Worm (Caenorhabditis elegans) whole organism, young adult: ENCODE measurements around the gene dnj-9.

ENCODE experiments used
- athp-1 ChIP-seq: sonication (generic microtip); optimal IDR thresholded peaks from 2 replicates; lab custom pipeline; 2017; ENCODE audit warnings: mild to moderate bottlenecking, missing genetic modification characterization, missing compliant biosample characterization
- cebp-1 ChIP-seq, 2 experiments: fragments of 200-800 bp in 1 of 2; sonication (Bioruptor generic) in 1 of 2; sonication (generic microtip) in 1 of 2; IDR thresholded peaks in 1 of 2; optimal IDR thresholded peaks in 1 of 2; 2 replicates each; pipeline versions ENCODE4 v1.3.6 to Lab custom; 2017 to 2022; ENCODE audit warnings: missing compliant biosample characterization in 2 of 2, missing genetic modification characterization in 2 of 2, mild to moderate bottlenecking in 1 of 2, missing genetic modification reagents in 1 of 2, moderate library complexity in 1 of 2
- ceh-79 ChIP-seq: sonication (generic microtip); optimal IDR thresholded peaks from 2 replicates; lab custom pipeline; 2017; ENCODE audit warnings: mild to moderate bottlenecking, missing genetic modification characterization, missing compliant biosample characterization
- egl-44 ChIP-seq: fragments of 200-800 bp; sonication (Bioruptor generic); IDR thresholded peaks from 2 replicates; pipeline ENCODE4 v1.3.6; 2022; ENCODE audit warnings: missing genetic modification reagents, missing genetic modification characterization, missing compliant biosample characterization
- ets-4 ChIP-seq: fragments of 200-800 bp; sonication (Bioruptor generic); optimal IDR thresholded peaks from 2 replicates; lab custom pipeline; 2018; ENCODE audit warnings: mild to moderate bottlenecking, missing genetic modification characterization, missing compliant biosample characterization
- lag-1 ChIP-seq: fragments of 200-800 bp; sonication (Bioruptor generic); IDR thresholded peaks from 2 replicates; pipeline ENCODE4 v1.3.6; 2022; ENCODE audit warnings: missing genetic modification reagents, missing genetic modification characterization, missing compliant biosample characterization
- madf-10 ChIP-seq: sonication (generic microtip); optimal IDR thresholded peaks from 2 replicates; lab custom pipeline; 2016; ENCODE audit warnings: mild to moderate bottlenecking, missing genetic modification characterization, missing compliant biosample characterization
- mxl-1 ChIP-seq: sonication (generic microtip); optimal IDR thresholded peaks from 2 replicates; lab custom pipeline; 2016; ENCODE audit warnings: missing genetic modification characterization, missing compliant biosample characterization
- nfya-2 ChIP-seq: fragments of 200-800 bp; sonication (Bioruptor generic); IDR thresholded peaks from 2 replicates; pipeline ENCODE4 v1.3.6; 2022; ENCODE audit warnings: missing genetic modification reagents, missing genetic modification characterization, missing compliant biosample characterization
- unc-62 ChIP-seq: fragments of 150-350 bp; optimal IDR thresholded peaks from 2 replicates; lab custom pipeline; 2014; ENCODE audit warnings: missing biosample characterization, missing genetic modification reagents, missing genetic modification characterization

DNA sequence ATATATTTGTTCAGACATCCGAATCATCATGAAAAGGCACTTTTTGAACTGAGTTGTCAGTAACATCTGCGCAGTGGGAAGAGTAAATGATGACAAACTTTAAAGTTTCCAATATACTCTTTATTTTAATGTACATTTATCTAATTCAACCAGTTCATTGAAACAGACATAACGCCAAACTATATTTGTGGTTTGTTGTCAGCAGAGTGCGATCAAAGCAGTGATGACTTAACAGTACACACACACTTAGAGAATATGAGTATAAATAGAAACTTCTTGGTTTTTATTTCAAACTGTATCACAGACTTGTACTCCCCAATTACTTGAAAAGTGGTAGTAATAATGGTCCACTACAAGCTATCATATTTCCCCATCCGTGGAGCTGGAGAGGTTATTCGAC, 31.6 kb downstream of the dnj-9 start, which contains the start of gene gst-8:
- TF ChIP-seq ets-4 (GFP tag; lab: Kevin White, UChicago): no peak
- TF ChIP-seq lag-1 (GFP tag; lab: Robert Waterston, UW): no peak
- TF ChIP-seq nfya-2 (GFP tag; lab: Robert Waterston, UW): no peak
- no peak for TF ChIP-seq mxl-1 (tag; lab: Kevin White, UChicago)
- TF ChIP-seq athp-1 (tag; lab: Kevin White, UChicago): no peak
- no peak for TF ChIP-seq egl-44 (GFP tag; lab: Robert Waterston, UW)
- TF ChIP-seq madf-10 (tag; lab: Kevin White, UChicago): no peak
- no peak for TF ChIP-seq unc-62 (GFP tag; lab: Kevin White, UChicago)
- no peak for TF ChIP-seq cebp-1 (GFP tag; IDR thresholded peaks at IDR 0.05; lab: Robert Waterston, UW)
- no peak for TF ChIP-seq cebp-1 (tag; optimal IDR thresholded peaks at IDR 0.05; lab: Kevin White, UChicago)
- no peak for TF ChIP-seq ceh-79 (tag; lab: Kevin White, UChicago)
